Worm (Caenorhabditis elegans): ENCODE results near the gene F10E9.11.
A peak's percentile ranks its signal among the peaks of the same experiment; 100 is the strongest.

The F10E9.11 gene

ce11 chrIII:8307356-8307755 lies 11.7 kb downstream of the F10E9.11 start, which contains the start of the genes F10E9.7 and F10E9.5 (continued):
- TF ChIP-seq ceh-27 (GFP tag; optimal IDR thresholded peaks at IDR 0.05), result peak; percentile 92
- peak; percentile 44 for TF ChIP-seq F57A8.1 (GFP tag; optimal IDR thresholded peaks at IDR 0.05)
- no peak for TF ChIP-seq Y53F4B.3 (GFP tag; IDR thresholded peaks at IDR 0.05)
- no peak for TF ChIP-seq sea-2 (GFP tag; IDR thresholded peaks at IDR 0.05)
- no peak for TF ChIP-seq Y56A3A.18 (GFP tag; IDR thresholded peaks at IDR 0.05)
- TF ChIP-seq nhr-90 (tag; optimal IDR thresholded peaks at IDR 0.05), result no peak
- TF ChIP-seq chd-7 (tag; optimal IDR thresholded peaks at IDR 0.05), result no peak
- no peak for TF ChIP-seq fkh-3 (tag; optimal IDR thresholded peaks at IDR 0.05)
- TF ChIP-seq atf-7 (tag; optimal IDR thresholded peaks at IDR 0.05), result peak; percentile 76
- TF ChIP-seq ztf-25 (GFP tag; IDR thresholded peaks at IDR 0.05), result peak; percentile 88
- TF ChIP-seq madf-3 (GFP tag; IDR thresholded peaks at IDR 0.05), result peak; percentile 78; the same call in 1 of the 2 replicates
- no peak for TF ChIP-seq pbrm-1 (GFP tag; IDR thresholded peaks at IDR 0.05)
- TF ChIP-seq die-1 (tag; optimal IDR thresholded peaks at IDR 0.05), result no peak
- peak; percentile 73 for TF ChIP-seq B0019.2 (GFP tag; conservative IDR thresholded peaks at IDR 0.05)
- TF ChIP-seq repo-1 (tag; optimal IDR thresholded peaks at IDR 0.05), result no peak
- TF ChIP-seq F10E7.11 (tag; optimal IDR thresholded peaks at IDR 0.05), result peak; percentile 76
- TF ChIP-seq let-526 (GFP tag; IDR thresholded peaks at IDR 0.05), result peak; percentile 78
- TF ChIP-seq Y67H2A.10 (GFP tag; conservative IDR thresholded peaks at IDR 0.05), result peak; percentile 61; the same call in 1 of the 2 replicates
- peak; percentile 89 for TF ChIP-seq ceh-40 (GFP tag; IDR thresholded peaks at IDR 0.05)
- peak; percentile 22 for TF ChIP-seq ztf-18 (tag; optimal IDR thresholded peaks at IDR 0.05)
- peak; percentile 12 for TF ChIP-seq snpc-4 (GFP tag; optimal IDR thresholded peaks at IDR 0.05)
- TF ChIP-seq snpc-4 (tag; optimal IDR thresholded peaks at IDR 0.05), result peak in 3 of 4 experiments; percentile 41 to 66 (median 51)
- TF ChIP-seq ceh-58 (GFP tag; IDR thresholded peaks at IDR 0.05), result no peak
- TF ChIP-seq Y95B8A.8 (GFP tag; IDR thresholded peaks at IDR 0.05), result no peak
- TF ChIP-seq nfya-2 (GFP tag; IDR thresholded peaks at IDR 0.05), result no peak
- no peak for TF ChIP-seq T07F8.4 (tag; optimal IDR thresholded peaks at IDR 0.05)
- peak; percentile 8 for TF ChIP-seq F57C9.4 (tag; optimal IDR thresholded peaks at IDR 0.05)
- peak; percentile 62 for TF ChIP-seq snpc-1.3 (tag; optimal IDR thresholded peaks at IDR 0.05; ENCODE audit: insufficient read depth)
- peak; percentile 56 for TF ChIP-seq efl-1 (GFP tag; optimal IDR thresholded peaks at IDR 0.05)
- peak; percentile 85 for TF ChIP-seq K12H6.12 (tag; optimal IDR thresholded peaks at IDR 0.05)
- TF ChIP-seq snpc-3.4 (tag; optimal IDR thresholded peaks at IDR 0.05), result peak; percentile 66
- peak; percentile 83 for TF ChIP-seq madf-10 (tag; optimal IDR thresholded peaks at IDR 0.05)
- no peak for TF ChIP-seq rpc-1 (optimal IDR thresholded peaks at IDR 0.05)
- TF ChIP-seq rpc-1 (tag; optimal IDR thresholded peaks at IDR 0.05), result no peak
- TF ChIP-seq zim-3 (tag; optimal IDR thresholded peaks at IDR 0.05), result peak; percentile 36
- TF ChIP-seq C17E4.6 (GFP tag; IDR thresholded peaks at IDR 0.05), result no peak
- peak; percentile 87 for TF ChIP-seq dox-1 (GFP tag; IDR thresholded peaks at IDR 0.05)
- no peak for TF ChIP-seq zfh-2 (GFP tag; conservative IDR thresholded peaks at IDR 0.05)
- TF ChIP-seq F49E8.2 (tag; optimal IDR thresholded peaks at IDR 0.05; ENCODE audit: insufficient read depth), result no peak
- no peak for TF ChIP-seq T26A5.8 (tag; optimal IDR thresholded peaks at IDR 0.05)
- peak; percentile 21 for TF ChIP-seq somi-1 (GFP tag; optimal IDR thresholded peaks at IDR 0.05)
- TF ChIP-seq nhr-179 (tag; optimal IDR thresholded peaks at IDR 0.05), result no peak
- TF ChIP-seq nhr-27 (tag; optimal IDR thresholded peaks at IDR 0.05), result no peak
- peak; percentile 94 for TF ChIP-seq unc-130 (GFP tag; optimal IDR thresholded peaks at IDR 0.05)
- no peak for TF ChIP-seq hlh-12 (tag; optimal IDR thresholded peaks at IDR 0.05)
- TF ChIP-seq madf-8 (GFP tag; conservative IDR thresholded peaks at IDR 0.05), result peak; percentile 52
- TF ChIP-seq athp-1 (tag; optimal IDR thresholded peaks at IDR 0.05), result peak; percentile 37
- no peak for TF ChIP-seq egl-44 (GFP tag; IDR thresholded peaks at IDR 0.05)
- no peak for TF ChIP-seq mel-28 (tag; optimal IDR thresholded peaks at IDR 0.05; ENCODE audit: borderline replicate concordance)
- TF ChIP-seq akir-1 (GFP tag; optimal IDR thresholded peaks at IDR 0.05), result no peak

Measured in whole organism, young adult.